Worm (Caenorhabditis elegans) whole organism, L2 larva: ENCODE measurements around the gene gldi-3.
A peak's percentile ranks its signal among the peaks of the same experiment; 100 is the strongest.

Experiments
- C34F6.9 ChIP-seq: fragments of 150-350 bp; optimal IDR thresholded peaks from 2 replicates; lab custom pipeline; 2014; ENCODE audit warnings: missing biosample characterization, missing genetic modification characterization
- F13H6.1 ChIP-seq: sonication (generic microtip); optimal IDR thresholded peaks from 2 replicates; lab custom pipeline; 2016; ENCODE audit warnings: missing genetic modification characterization, missing compliant biosample characterization
- R02D3.7 ChIP-seq: fragments of 150-350 bp; optimal IDR thresholded peaks from 2 replicates; lab custom pipeline; 2014; ENCODE audit warnings: missing biosample characterization, missing genetic modification characterization
- Y55F3AM.14 ChIP-seq: fragments of 200-800 bp; sonication (Bioruptor generic); optimal IDR thresholded peaks from 2 replicates; lab custom pipeline; 2018; ENCODE audit warnings: mild to moderate bottlenecking, missing genetic modification characterization, missing compliant biosample characterization
- ZK546.5 ChIP-seq: sonication (generic microtip); optimal IDR thresholded peaks from 2 replicates; lab custom pipeline; 2017; ENCODE audit warnings: missing biosample characterization, missing genetic modification characterization
- aly-2 ChIP-seq: fragments of 150-350 bp; optimal IDR thresholded peaks from 2 replicates; lab custom pipeline; 2014; ENCODE audit warnings: missing biosample characterization, missing genetic modification characterization
- ama-1 ChIP-seq: fragments of 150-350 bp; optimal IDR thresholded peaks from 2 replicates; lab custom pipeline; 2018; ENCODE audit warnings: inconsistent platforms
- blmp-1 ChIP-seq: sonication (generic microtip); optimal IDR thresholded peaks from 2 replicates; lab custom pipeline; 2017; ENCODE audit warnings: missing genetic modification characterization, mild to moderate bottlenecking, missing compliant biosample characterization, antibody characterized with exemption, moderate library complexity; ENCODE audit not compliant: insufficient read depth
- ceh-82 ChIP-seq: fragments of 150-350 bp; optimal IDR thresholded peaks from 2 replicates; lab custom pipeline; 2014; ENCODE audit warnings: missing biosample characterization, missing genetic modification characterization
- crh-2 ChIP-seq: sonication (generic microtip); optimal IDR thresholded peaks from 2 replicates; lab custom pipeline; 2017; ENCODE audit warnings: missing biosample characterization, missing genetic modification characterization
- dmd-4 ChIP-seq: sonication (generic microtip); optimal IDR thresholded peaks from 2 replicates; lab custom pipeline; 2017; ENCODE audit warnings: missing biosample characterization, missing genetic modification characterization
- egl-27 ChIP-seq: sonication (generic microtip); optimal IDR thresholded peaks from 3 replicates; lab custom pipeline; 2017; ENCODE audit warnings: missing biosample characterization, missing genetic modification reagents, missing genetic modification characterization
- elt-1 ChIP-seq: fragments of 150-350 bp; optimal IDR thresholded peaks from 2 replicates; lab custom pipeline; 2014; ENCODE audit warnings: missing biosample characterization, missing genetic modification characterization
- elt-3 ChIP-seq: sonication (generic microtip); optimal IDR thresholded peaks from 2 replicates; lab custom pipeline; 2017; ENCODE audit warnings: missing biosample characterization, missing genetic modification characterization
- fos-1 ChIP-seq: fragments of 150-350 bp; optimal IDR thresholded peaks from 2 replicates; lab custom pipeline; 2014; ENCODE audit warnings: missing biosample characterization, missing genetic modification characterization
- gmeb-1 ChIP-seq: fragments of 150-350 bp; optimal IDR thresholded peaks from 2 replicates; lab custom pipeline; 2014; ENCODE audit warnings: missing biosample characterization, missing genetic modification characterization
- lin-39 ChIP-seq: fragments of 150-350 bp; optimal IDR thresholded peaks from 2 replicates; lab custom pipeline; 2014; ENCODE audit warnings: missing biosample characterization, missing genetic modification reagents, missing genetic modification characterization
- lsy-2 ChIP-seq, 2 experiments: fragments of 150-350 bp in 1 of 2; sonication (generic microtip) in 1 of 2; optimal IDR thresholded peaks; 2 replicates each; lab custom pipeline; 2014 to 2017; ENCODE audit warnings: missing biosample characterization in 2 of 2, missing genetic modification characterization in 2 of 2
- mab-5 ChIP-seq: fragments of 150-350 bp; optimal IDR thresholded peaks from 2 replicates; lab custom pipeline; 2014; ENCODE audit warnings: missing biosample characterization, missing genetic modification characterization
- nhr-10 ChIP-seq: sonication (generic microtip); optimal IDR thresholded peaks from 2 replicates; lab custom pipeline; 2017; ENCODE audit warnings: missing biosample characterization, missing genetic modification characterization
- nhr-11 ChIP-seq: fragments of 150-350 bp; optimal IDR thresholded peaks from 2 replicates; lab custom pipeline; 2014; ENCODE audit warnings: missing biosample characterization, missing genetic modification characterization
- nhr-12 ChIP-seq: fragments of 150-350 bp; optimal IDR thresholded peaks from 2 replicates; lab custom pipeline; 2014; ENCODE audit warnings: missing biosample characterization, missing genetic modification characterization
- nhr-129 ChIP-seq: fragments of 150-350 bp; optimal IDR thresholded peaks from 2 replicates; lab custom pipeline; 2014; ENCODE audit warnings: missing biosample characterization, missing genetic modification characterization
- nhr-23 ChIP-seq: fragments of 150-350 bp; optimal IDR thresholded peaks from 2 replicates; lab custom pipeline; 2014; ENCODE audit warnings: missing biosample characterization, missing genetic modification reagents, missing genetic modification characterization
- nhr-237 ChIP-seq: fragments of 150-350 bp; optimal IDR thresholded peaks from 2 replicates; lab custom pipeline; 2014; ENCODE audit warnings: missing biosample characterization, missing genetic modification characterization
- nhr-25 ChIP-seq: fragments of 150-350 bp; sonication (generic microtip); optimal IDR thresholded peaks from 3 replicates; lab custom pipeline; 2014; ENCODE audit warnings: missing biosample characterization, missing genetic modification characterization
- nhr-77 ChIP-seq: fragments of 150-350 bp; optimal IDR thresholded peaks from 2 replicates; lab custom pipeline; 2014; ENCODE audit warnings: missing biosample characterization, missing genetic modification characterization
- peb-1 ChIP-seq: fragments of 150-350 bp; optimal IDR thresholded peaks from 2 replicates; lab custom pipeline; 2014; ENCODE audit warnings: missing biosample characterization, missing genetic modification characterization
- sem-4 ChIP-seq: fragments of 150-350 bp; optimal IDR thresholded peaks from 2 replicates; lab custom pipeline; 2014; ENCODE audit warnings: missing biosample characterization, missing genetic modification reagents, missing genetic modification characterization
- skn-1 ChIP-seq: sonication (generic microtip); optimal IDR thresholded peaks from 2 replicates; lab custom pipeline; 2017; ENCODE audit warnings: missing biosample characterization, missing genetic modification characterization
- sma-9 ChIP-seq, 2 experiments: fragments of 150-350 bp in 1 of 2; sonication (generic microtip) in 1 of 2; optimal IDR thresholded peaks; 2 replicates each; lab custom pipeline; 2014 to 2016; ENCODE audit warnings: missing genetic modification characterization in 2 of 2, mild to moderate bottlenecking in 1 of 2, missing biosample characterization in 1 of 2, missing compliant biosample characterization in 1 of 2, missing genetic modification reagents in 1 of 2, moderate library complexity in 1 of 2
- unc-39 ChIP-seq: fragments of 150-350 bp; optimal IDR thresholded peaks from 2 replicates; lab custom pipeline; 2014; ENCODE audit warnings: missing biosample characterization, missing genetic modification characterization
- unc-55 ChIP-seq: fragments of 150-350 bp; sonication (generic microtip); optimal IDR thresholded peaks from 3 replicates; lab custom pipeline; 2014; ENCODE audit warnings: missing biosample characterization, missing genetic modification reagents, missing genetic modification characterization
- unc-62 ChIP-seq: fragments of 150-350 bp; optimal IDR thresholded peaks from 2 replicates; lab custom pipeline; 2014; ENCODE audit warnings: missing biosample characterization, missing genetic modification reagents, missing genetic modification characterization
- zag-1 ChIP-seq: fragments of 150-350 bp; optimal IDR thresholded peaks from 2 replicates; lab custom pipeline; 2014; ENCODE audit warnings: missing biosample characterization, missing genetic modification characterization
- ztf-1 ChIP-seq: fragments of 200-800 bp; sonication (Bioruptor generic); conservative IDR thresholded peaks from 2 replicates; pipeline ENCODE4 v1.3.6; 2022; ENCODE audit warnings: missing genetic modification characterization, missing compliant biosample characterization
- ztf-11 ChIP-seq: sonication (generic microtip); optimal IDR thresholded peaks from 2 replicates; lab custom pipeline; 2017; ENCODE audit warnings: missing biosample characterization, missing genetic modification characterization
- ztf-4 ChIP-seq: fragments of 150-350 bp; optimal IDR thresholded peaks from 2 replicates; lab custom pipeline; 2014; ENCODE audit warnings: missing biosample characterization, missing genetic modification characterization

Gene gldi-3

DNA sequence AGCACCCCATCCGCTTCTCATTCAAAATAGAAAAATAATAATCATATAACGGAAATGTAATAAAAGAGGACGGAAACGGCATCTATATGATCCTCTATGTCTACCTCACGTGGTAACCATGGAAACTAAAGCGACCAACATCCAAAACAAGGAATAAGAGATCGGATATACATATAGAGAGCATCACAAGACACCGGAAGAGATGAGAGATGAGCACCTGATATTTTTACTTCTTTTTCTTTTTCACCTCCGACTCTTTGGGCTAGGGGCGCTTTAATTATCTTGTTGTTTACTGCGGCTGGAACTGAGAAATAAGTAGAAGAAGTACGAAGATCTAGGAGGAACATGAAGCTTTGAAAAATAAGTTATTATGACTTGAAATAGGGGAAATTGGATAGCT lies 16.1 kb downstream of the gldi-3 start:
- TF ChIP-seq nhr-129 (tag; lab: Kevin White, UChicago) (peak; percentile 22), ztf-4 (tag; lab: Kevin White, UChicago) (no peak), C34F6.9 (tag; lab: Kevin White, UChicago) (peak; percentile 53), lsy-2 (tag; optimal IDR thresholded peaks at IDR 0.05; lab: Kevin White, UChicago) (peak in 1 of 2 experiments; percentile 49), sem-4 (no peak), sma-9 (GFP tag; optimal IDR thresholded peaks at IDR 0.05; lab: Kevin White, UChicago) (peak; percentile 17), sma-9 (tag; optimal IDR thresholded peaks at IDR 0.05; lab: Kevin White, UChicago) (no peak)

DNA sequence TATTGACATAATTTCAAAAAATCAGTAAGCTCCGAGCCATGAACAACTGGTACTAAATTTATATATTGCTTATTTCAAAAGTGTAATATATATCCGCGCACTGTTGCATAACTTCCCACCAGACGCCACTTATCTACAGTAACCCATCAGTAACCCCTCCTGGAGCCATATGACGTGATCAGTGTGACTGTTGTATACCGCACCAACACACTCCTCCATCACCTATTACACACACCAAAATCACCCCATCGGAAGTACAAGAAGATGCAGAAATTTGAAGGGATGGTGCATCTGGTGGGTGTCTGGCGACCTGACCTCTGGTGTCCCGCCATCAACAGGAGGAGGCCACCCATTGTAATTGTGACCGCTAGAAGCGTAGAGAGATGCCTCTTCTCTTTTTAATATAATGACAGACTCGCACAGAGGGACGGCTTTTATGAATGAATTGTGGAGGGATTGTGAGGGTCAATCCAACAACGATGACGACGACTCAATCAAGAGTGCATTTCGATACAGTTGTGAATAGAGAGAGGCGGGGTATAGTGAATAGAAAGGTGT lies 17.0 kb downstream of the gldi-3 start:
- no peak for TF ChIP-seq ceh-82 (tag; lab: Kevin White, UChicago)
- no peak for TF ChIP-seq lsy-2 (tag; optimal IDR thresholded peaks at IDR 0.05; lab: Kevin White, UChicago)
- TF ChIP-seq lin-39 (tag; lab: Kevin White, UChicago) = no peak
- TF ChIP-seq nhr-12 (tag; lab: Kevin White, UChicago) = no peak
- no peak for TF ChIP-seq nhr-11 (tag; lab: Kevin White, UChicago)
- TF ChIP-seq Y55F3AM.14 (GFP tag; lab: Kevin White, UChicago) = no peak
- no peak for TF ChIP-seq unc-62 (GFP tag; lab: Kevin White, UChicago)
- no peak for TF ChIP-seq R02D3.7 (tag; lab: Kevin White, UChicago)
- no peak for TF ChIP-seq nhr-23
- TF ChIP-seq ztf-4 (tag; lab: Kevin White, UChicago) = no peak
- TF ChIP-seq elt-3 (tag; lab: Kevin White, UChicago) = no peak
- no peak for TF ChIP-seq nhr-237 (tag; lab: Kevin White, UChicago)
- TF ChIP-seq gmeb-1 (tag; lab: Kevin White, UChicago) = no peak

DNA sequence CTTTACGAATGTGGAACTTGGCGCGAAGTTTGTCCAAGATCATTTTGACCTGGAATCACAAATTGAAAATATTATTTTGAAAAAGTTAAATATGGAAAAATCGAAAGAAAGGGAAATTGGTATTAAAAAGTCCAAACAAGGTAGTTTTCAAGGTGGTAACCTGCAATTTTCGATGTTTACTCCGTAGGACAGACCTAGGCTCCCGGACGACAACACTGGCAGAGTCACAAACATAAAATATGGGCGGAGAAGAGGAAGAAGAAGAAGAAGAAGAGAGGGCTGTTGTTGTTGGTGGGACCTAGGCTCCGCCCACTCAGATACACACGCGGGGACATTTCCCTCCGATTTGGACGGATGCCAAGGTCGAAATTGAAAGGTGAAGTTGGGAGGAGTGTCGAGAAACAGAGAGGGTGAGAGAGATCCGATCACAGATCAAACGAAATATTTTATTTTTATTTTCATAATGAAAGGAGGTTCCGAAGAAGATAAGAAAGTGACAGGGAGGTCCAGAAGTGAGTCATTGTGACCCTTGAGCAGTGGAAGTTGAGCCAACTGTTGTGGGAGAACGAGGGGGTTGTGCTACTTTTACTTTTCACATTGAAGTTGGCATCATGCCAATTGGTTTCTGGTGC lies 17.9 kb downstream of the gldi-3 start, which contains the start of gene aqp-2:
Gene aqp-2 (minus strand): TSS at position 51 of the 632 bp plus-strand sequence.
- no peak for TF ChIP-seq blmp-1 (tag; lab: Kevin White, UChicago)
- no peak for TF ChIP-seq ZK546.5 (tag; lab: Kevin White, UChicago)
- no peak for TF ChIP-seq nhr-10
- no peak for TF ChIP-seq ztf-11 (tag; lab: Kevin White, UChicago)
- no peak for TF ChIP-seq ztf-1
- TF ChIP-seq nhr-25 (tag; lab: Kevin White, UChicago) = peak; percentile 31
- TF ChIP-seq ama-1 = peak; percentile 17
- peak; percentile 2 for TF ChIP-seq fos-1 (tag; lab: Kevin White, UChicago)
- no peak for TF ChIP-seq mab-5 (tag; lab: Kevin White, UChicago)
- TF ChIP-seq nhr-237 (tag; lab: Kevin White, UChicago) = no peak
- TF ChIP-seq egl-27 (tag; lab: Kevin White, UChicago) = no peak
- TF ChIP-seq F13H6.1 (tag; lab: Kevin White, UChicago) = peak; percentile 68
- no peak for TF ChIP-seq dmd-4 (tag; lab: Kevin White, UChicago)
- TF ChIP-seq nhr-77 (tag; lab: Kevin White, UChicago) = no peak
- TF ChIP-seq elt-1 (tag; lab: Kevin White, UChicago) = no peak
- TF ChIP-seq unc-39 (tag; lab: Kevin White, UChicago) = no peak
- peak; percentile 53 for TF ChIP-seq nhr-129 (tag; lab: Kevin White, UChicago)
- TF ChIP-seq skn-1 = no peak
- TF ChIP-seq sma-9 (GFP tag; optimal IDR thresholded peaks at IDR 0.05; lab: Kevin White, UChicago) = peak; percentile 82
- no peak for TF ChIP-seq sma-9 (tag; optimal IDR thresholded peaks at IDR 0.05; lab: Kevin White, UChicago)
- TF ChIP-seq crh-2 = no peak
- TF ChIP-seq Y55F3AM.14 (GFP tag; lab: Kevin White, UChicago) = no peak
- peak; percentile 17 for TF ChIP-seq C34F6.9 (tag; lab: Kevin White, UChicago)
- TF ChIP-seq nhr-12 (tag; lab: Kevin White, UChicago) = no peak
- TF ChIP-seq lsy-2 (tag; optimal IDR thresholded peaks at IDR 0.05; lab: Kevin White, UChicago) = peak in 1 of 2 experiments; percentile 36
- no peak for TF ChIP-seq zag-1 (tag; lab: Kevin White, UChicago)

DNA sequence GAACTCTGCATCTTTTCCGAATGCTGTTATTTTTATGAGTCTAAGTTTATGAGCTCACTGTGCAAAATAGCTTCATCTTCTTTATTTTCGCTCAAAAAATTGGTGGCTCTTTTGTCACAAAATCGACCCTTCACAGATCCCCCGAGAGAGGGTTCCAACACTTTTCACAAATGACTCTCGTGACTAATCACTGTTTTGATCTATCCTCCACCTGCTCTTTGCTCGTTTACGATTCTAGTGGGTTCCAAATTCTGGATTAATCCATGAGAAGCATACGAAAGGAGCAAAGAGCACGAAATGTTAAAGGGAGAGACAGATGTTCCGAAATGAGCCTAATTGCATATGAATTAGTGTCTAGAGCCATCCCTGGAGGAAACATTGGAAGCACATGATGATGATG lies 18.5 kb downstream of the gldi-3 start:
- TF ChIP-seq dmd-4 (tag; lab: Kevin White, UChicago) (no peak), nhr-25 (tag; lab: Kevin White, UChicago) (no peak), ZK546.5 (tag; lab: Kevin White, UChicago) (no peak), unc-55 (no peak), peb-1 (no peak), nhr-10 (no peak), aly-2 (no peak)
- TF ChIP-seq, all 48 proteins: peak for 0
